Fruit fly (Drosophila melanogaster) whole organism, embryonic: ENCODE measurements around the gene CG11679.

Experiments used
- Abd-B ChIP-seq: fragments of 200-800 bp; sonication (Bioruptor generic); optimal IDR thresholded peaks from 2 replicates; lab custom pipeline; 2018; ENCODE audit warnings: missing biosample characterization, mild to moderate bottlenecking, missing genetic modification characterization, moderate library complexity
- Bdp1 ChIP-seq: fragments of 200-800 bp; sonication (Bioruptor generic); optimal IDR thresholded peaks from 3 replicates; lab custom pipeline; 2016; ENCODE audit warnings: missing biosample characterization, missing genetic modification characterization
- CG10209 ChIP-seq: fragments of 200-800 bp; sonication (Bioruptor generic); optimal IDR thresholded peaks from 3 replicates; lab custom pipeline; 2017; ENCODE audit warnings: missing biosample characterization, mild to moderate bottlenecking, missing genetic modification characterization, missing genetic modification reagents
- CG12391 ChIP-seq: fragments of 200-800 bp; sonication (Bioruptor generic); optimal IDR thresholded peaks from 3 replicates; lab custom pipeline; 2018; ENCODE audit warnings: missing biosample characterization, mild to moderate bottlenecking, missing genetic modification characterization, moderate library complexity
- CG14667 ChIP-seq: fragments of 200-800 bp; sonication (Bioruptor generic); IDR thresholded peaks from 2 replicates; pipeline ENCODE4 v1.3.6; 2022; ENCODE audit warnings: missing biosample characterization, missing genetic modification characterization
- CG14710 ChIP-seq: fragments of 200-800 bp; sonication (Bioruptor generic); optimal IDR thresholded peaks from 3 replicates; lab custom pipeline; 2019; ENCODE audit warnings: missing biosample characterization, mild to moderate bottlenecking, missing genetic modification characterization, moderate library complexity
- CG14860 ChIP-seq: fragments of 200-800 bp; sonication (Bioruptor generic); IDR thresholded peaks from 3 replicates; pipeline ENCODE4 v1.3.6; 2022; ENCODE audit warnings: missing biosample characterization, missing genetic modification characterization; ENCODE audit not compliant: partially characterized antibody
- CG15479 ChIP-seq: fragments of 200-800 bp; sonication (Bioruptor generic); optimal IDR thresholded peaks from 3 replicates; lab custom pipeline; 2019; ENCODE audit warnings: missing biosample characterization, mild to moderate bottlenecking, missing genetic modification characterization, moderate library complexity
- CG1603 ChIP-seq: fragments of 200-800 bp; sonication (Bioruptor generic); optimal IDR thresholded peaks from 2 replicates; lab custom pipeline; 2019; ENCODE audit warnings: missing biosample characterization, mild to moderate bottlenecking, missing genetic modification characterization, moderate library complexity
- CG16863 ChIP-seq: fragments of 200-800 bp; sonication (Bioruptor generic); optimal IDR thresholded peaks from 3 replicates; lab custom pipeline; 2016; ENCODE audit warnings: missing biosample characterization, missing genetic modification characterization
- CG17802 ChIP-seq: fragments of 200-800 bp; sonication (Bioruptor generic); optimal IDR thresholded peaks from 2 replicates; lab custom pipeline; 2018; ENCODE audit warnings: missing biosample characterization, mild to moderate bottlenecking, missing genetic modification characterization, moderate library complexity
- CG18262 ChIP-seq: fragments of 200-800 bp; optimal IDR thresholded peaks from 3 replicates; lab custom pipeline; 2019; ENCODE audit warnings: missing biosample characterization, mild to moderate bottlenecking, missing genetic modification characterization, moderate library complexity
- CG18619 ChIP-seq: fragments of 200-800 bp; sonication (Bioruptor generic); optimal IDR thresholded peaks from 3 replicates; lab custom pipeline; 2017; ENCODE audit warnings: missing biosample characterization, mild to moderate bottlenecking, missing genetic modification characterization
- CG3281 ChIP-seq: fragments of 200-800 bp; sonication (Bioruptor generic); optimal IDR thresholded peaks from 3 replicates; lab custom pipeline; 2017; ENCODE audit warnings: missing biosample characterization, mild to moderate bottlenecking, missing genetic modification characterization
- CG3407 ChIP-seq: fragments of 200-800 bp; sonication (Bioruptor generic); optimal IDR thresholded peaks from 2 replicates; lab custom pipeline; 2018; ENCODE audit warnings: missing biosample characterization, mild to moderate bottlenecking, missing genetic modification characterization
- CG7928 ChIP-seq: fragments of 200-800 bp; sonication (Bioruptor generic); optimal IDR thresholded peaks from 2 replicates; lab custom pipeline; 2017; ENCODE audit warnings: missing biosample characterization, mild to moderate bottlenecking, missing genetic modification characterization
- CG8281 ChIP-seq: fragments of 200-800 bp; sonication (Bioruptor generic); optimal IDR thresholded peaks from 2 replicates; lab custom pipeline; 2018; ENCODE audit warnings: missing biosample characterization, mild to moderate bottlenecking, missing genetic modification characterization, moderate library complexity
- CG8765 ChIP-seq: fragments of 200-800 bp; sonication (Bioruptor generic); IDR thresholded peaks from 2 replicates; pipeline ENCODE4 v1.3.6; 2022; ENCODE audit warnings: missing biosample characterization, missing genetic modification characterization
- CG9437 ChIP-seq: fragments of 200-800 bp; sonication (Bioruptor generic); optimal IDR thresholded peaks from 2 replicates; lab custom pipeline; 2018; ENCODE audit warnings: missing biosample characterization, mild to moderate bottlenecking, missing genetic modification characterization
- Doc3 ChIP-seq: fragments of 200-800 bp; sonication (Bioruptor generic); IDR thresholded peaks from 3 replicates; pipeline ENCODE4 v1.3.6; 2022; ENCODE audit warnings: missing biosample characterization, missing genetic modification characterization; ENCODE audit not compliant: partially characterized antibody
- Dref ChIP-seq: fragments of 200-800 bp; sonication (Bioruptor generic); IDR thresholded peaks from 2 replicates; pipeline ENCODE4 v1.3.6; 2022; ENCODE audit warnings: missing biosample characterization, missing genetic modification characterization
- Drgx ChIP-seq: fragments of 200-800 bp; sonication (Bioruptor generic); IDR thresholded peaks from 2 replicates; pipeline ENCODE4 v1.3.6; 2022; ENCODE audit warnings: missing biosample characterization, missing genetic modification characterization
- ERR ChIP-seq: fragments of 200-800 bp; sonication (Bioruptor generic); optimal IDR thresholded peaks from 2 replicates; lab custom pipeline; 2016; ENCODE audit warnings: missing biosample characterization, missing genetic modification characterization
- Hey ChIP-seq: fragments of 200-800 bp; sonication (Bioruptor generic); optimal IDR thresholded peaks from 3 replicates; lab custom pipeline; 2018; ENCODE audit warnings: missing biosample characterization, mild to moderate bottlenecking, missing genetic modification characterization
- Med ChIP-seq: fragments of 200-800 bp; sonication (Bioruptor generic); peaks from one replicate; lab custom pipeline; 2016; ENCODE audit warnings: missing biosample characterization, missing genetic modification characterization, mild to moderate bottlenecking, inconsistent platforms, moderate library complexity
- Mes4 ChIP-seq: fragments of 200-800 bp; sonication (Bioruptor generic); optimal IDR thresholded peaks from 2 replicates; lab custom pipeline; 2016; ENCODE audit warnings: missing biosample characterization, missing genetic modification characterization
- NFAT ChIP-seq: fragments of 200-800 bp; sonication (Bioruptor generic); IDR thresholded peaks from 2 replicates; pipeline ENCODE4 v1.3.6; 2022; ENCODE audit warnings: missing biosample characterization, missing genetic modification characterization
- Ravus ChIP-seq: fragments of 200-800 bp; sonication (Bioruptor generic); IDR thresholded peaks from 2 replicates; pipeline ENCODE4 v1.3.6; 2022; ENCODE audit warnings: missing biosample characterization, missing genetic modification characterization
- abd-A ChIP-seq: fragments of 200-800 bp; sonication (Bioruptor generic); optimal IDR thresholded peaks from 3 replicates; lab custom pipeline; 2019; ENCODE audit warnings: missing biosample characterization, mild to moderate bottlenecking, missing genetic modification characterization, moderate library complexity
- ap ChIP-seq: fragments of 200-800 bp; sonication (Bioruptor generic); IDR thresholded peaks from 2 replicates; pipeline ENCODE4 v1.3.6; 2022; ENCODE audit warnings: missing biosample characterization, missing genetic modification characterization
- bab2 ChIP-seq: fragments of 200-800 bp; sonication (Bioruptor generic); optimal IDR thresholded peaks from 2 replicates; lab custom pipeline; 2016; ENCODE audit warnings: missing biosample characterization, missing genetic modification characterization
- caup ChIP-seq: fragments of 200-800 bp; sonication (Bioruptor generic); optimal IDR thresholded peaks from 3 replicates; lab custom pipeline; 2017; ENCODE audit warnings: missing biosample characterization, mild to moderate bottlenecking, missing genetic modification characterization, moderate library complexity; ENCODE audit not compliant: severe bottlenecking
- crc ChIP-seq: fragments of 200-800 bp; sonication (Bioruptor generic); optimal IDR thresholded peaks from 2 replicates; lab custom pipeline; 2016; ENCODE audit warnings: missing biosample characterization, missing genetic modification characterization
- da ChIP-seq: fragments of 200-800 bp; sonication (Bioruptor generic); optimal IDR thresholded peaks from 2 replicates; lab custom pipeline; 2016; ENCODE audit warnings: missing biosample characterization, missing genetic modification characterization
- dmrt99B ChIP-seq: fragments of 200-800 bp; sonication (Bioruptor generic); optimal IDR thresholded peaks from 2 replicates; lab custom pipeline; 2018; ENCODE audit warnings: missing biosample characterization, mild to moderate bottlenecking, missing genetic modification characterization, moderate library complexity
- exex ChIP-seq: fragments of 200-800 bp; sonication (Bioruptor generic); optimal IDR thresholded peaks from 4 replicates; lab custom pipeline; 2018; ENCODE audit warnings: missing biosample characterization, mild to moderate bottlenecking, missing genetic modification characterization, moderate library complexity
- gem ChIP-seq: fragments of 200-800 bp; sonication (Bioruptor generic); optimal IDR thresholded peaks from 2 replicates; lab custom pipeline; 2019; ENCODE audit warnings: missing biosample characterization, mild to moderate bottlenecking, missing genetic modification characterization, moderate library complexity
- grn ChIP-seq: fragments of 200-800 bp; sonication (Bioruptor generic); optimal IDR thresholded peaks from 3 replicates; lab custom pipeline; 2017; ENCODE audit warnings: missing biosample characterization, missing genetic modification characterization
- hth ChIP-seq: fragments of >200 bp; optimal IDR thresholded peaks from 2 replicates; lab custom pipeline; 2017; ENCODE audit warnings: inconsistent platforms
- kni ChIP-seq: fragments of 200-800 bp; sonication (Bioruptor generic); optimal IDR thresholded peaks from 3 replicates; lab custom pipeline; 2017; ENCODE audit warnings: mild to moderate bottlenecking, missing biosample characterization, missing genetic modification reagents, missing genetic modification characterization
- luna ChIP-seq: fragments of 200-800 bp; sonication (Bioruptor generic); optimal IDR thresholded peaks from 2 replicates; lab custom pipeline; 2016; ENCODE audit warnings: missing biosample characterization, missing genetic modification characterization
- mld ChIP-seq: fragments of 200-800 bp; sonication (Bioruptor generic); IDR thresholded peaks from 3 replicates; pipeline ENCODE4 v1.3.6; 2022; ENCODE audit warnings: missing biosample characterization, missing genetic modification characterization; ENCODE audit not compliant: partially characterized antibody
- nmo ChIP-seq: fragments of 200-800 bp; sonication (Bioruptor generic); optimal IDR thresholded peaks from 2 replicates; lab custom pipeline; 2018; ENCODE audit warnings: missing biosample characterization, mild to moderate bottlenecking, missing genetic modification characterization, moderate library complexity
- phol ChIP-seq: fragments of 200-800 bp; sonication (Bioruptor generic); optimal IDR thresholded peaks from 3 replicates; lab custom pipeline; 2018; ENCODE audit warnings: missing biosample characterization, mild to moderate bottlenecking, missing genetic modification characterization, moderate library complexity
- psq ChIP-seq: fragments of 200-800 bp; sonication (Bioruptor generic); optimal IDR thresholded peaks from 2 replicates; lab custom pipeline; 2017; ENCODE audit warnings: missing biosample characterization, missing genetic modification characterization
- ranshi ChIP-seq: fragments of 200-800 bp; sonication (Bioruptor generic); IDR thresholded peaks from 2 replicates; pipeline ENCODE4 v1.3.6; 2022; ENCODE audit warnings: missing biosample characterization, missing genetic modification characterization
- toy ChIP-seq: fragments of 200-800 bp; sonication (Bioruptor generic); IDR thresholded peaks from 2 replicates; pipeline ENCODE4 v1.3.6; 2022; ENCODE audit warnings: missing biosample characterization, missing genetic modification characterization
- trem ChIP-seq: fragments of 200-800 bp; optimal IDR thresholded peaks from 3 replicates; lab custom pipeline; 2019; ENCODE audit warnings: missing biosample characterization, mild to moderate bottlenecking, missing genetic modification characterization, moderate library complexity
- tx ChIP-seq: fragments of 200-800 bp; sonication (Bioruptor generic); optimal IDR thresholded peaks from 2 replicates; lab custom pipeline; 2016; ENCODE audit warnings: missing biosample characterization, missing genetic modification characterization

Gene CG11679

dm6 chrX:15709984-15710750, 28.6 kb downstream of the CG11679 start, which contains the start of the genes CG9281 and CG15601 (continued):
- peak; percentile 96 for TF ChIP-seq CG15479 (GFP tag; lab: Kevin White, UChicago)
- no peak for TF ChIP-seq Ravus (GFP tag; lab: Robert Waterston, UW)
- TF ChIP-seq CG8765 (GFP tag; lab: Robert Waterston, UW): no peak
- no peak for TF ChIP-seq Doc3
- peak; percentile 80 for TF ChIP-seq Med (GFP tag; lab: Kevin White, UChicago)
- no peak for TF ChIP-seq crc (GFP tag; lab: Kevin White, UChicago)
- no peak for TF ChIP-seq abd-A (tag; lab: Kevin White, UChicago)
- TF ChIP-seq CG14667 (GFP tag; lab: Robert Waterston, UW): no peak
- TF ChIP-seq mld (GFP tag; lab: Robert Waterston, UW): no peak
- no peak for TF ChIP-seq CG18262 (tag; lab: Kevin White, UChicago)
- TF ChIP-seq dmrt99B (tag; lab: Kevin White, UChicago): no peak
- no peak for TF ChIP-seq Bdp1
- peak; percentile 24 for TF ChIP-seq CG12391
- TF ChIP-seq CG14860 (GFP tag; lab: Robert Waterston, UW): no peak
- no peak for TF ChIP-seq toy (GFP tag; lab: Robert Waterston, UW)
- TF ChIP-seq CG17802 (tag; lab: Kevin White, UChicago): no peak
- TF ChIP-seq CG3281: no peak
- TF ChIP-seq ranshi (GFP tag; lab: Robert Waterston, UW): no peak
- TF ChIP-seq CG8281: no peak
- peak; percentile 48 for TF ChIP-seq trem (tag; lab: Kevin White, UChicago)
- no peak for TF ChIP-seq hth (lab: Kevin White, UChicago)
- no peak for TF ChIP-seq CG10209 (GFP tag; lab: Kevin White, UChicago)
- TF ChIP-seq Mes4: no peak
- peak; percentile 50 for TF ChIP-seq Dref
- TF ChIP-seq kni: no peak
- peak; percentile 89 for TF ChIP-seq CG14710 (tag; lab: Kevin White, UChicago)
- peak; percentile 39 for TF ChIP-seq caup (GFP tag; lab: Kevin White, UChicago)
- TF ChIP-seq phol (tag; lab: Kevin White, UChicago): no peak
- peak; percentile 66 for TF ChIP-seq CG9437 (GFP tag; lab: Kevin White, UChicago)
- TF ChIP-seq Drgx (GFP tag; lab: Robert Waterston, UW): no peak
- TF ChIP-seq exex (tag; lab: Kevin White, UChicago): no peak
- no peak for TF ChIP-seq Hey
- TF ChIP-seq CG18619 (GFP tag; lab: Kevin White, UChicago): no peak
- TF ChIP-seq CG1603 (tag; lab: Kevin White, UChicago): peak; percentile 52
- TF ChIP-seq luna (GFP tag; lab: Kevin White, UChicago): no peak
- TF ChIP-seq da (GFP tag; lab: Kevin White, UChicago): no peak
- TF ChIP-seq CG7928 (GFP tag; lab: Kevin White, UChicago): no peak
- TF ChIP-seq ERR (GFP tag; lab: Kevin White, UChicago): no peak
- TF ChIP-seq NFAT: peak; percentile 42; the same call in 1 of the 2 replicates
- TF ChIP-seq Abd-B (GFP tag; lab: Kevin White, UChicago): no peak
- TF ChIP-seq nmo (GFP tag; lab: Kevin White, UChicago): peak; percentile 42
- no peak for TF ChIP-seq psq
- no peak for TF ChIP-seq CG16863
- no peak for TF ChIP-seq grn (GFP tag; lab: Kevin White, UChicago)
- TF ChIP-seq tx (GFP tag; lab: Kevin White, UChicago): no peak
- no peak for TF ChIP-seq ap (GFP tag; lab: Robert Waterston, UW)
- no peak for TF ChIP-seq gem (tag; lab: Kevin White, UChicago)
- no peak for TF ChIP-seq bab2 (GFP tag; lab: Kevin White, UChicago)
- TF ChIP-seq CG3407 (GFP tag; lab: Kevin White, UChicago): no peak
